Fruit fly (Drosophila melanogaster): Measurements from ENCODE around the gene CG32204.
A peak's percentile ranks its signal among the peaks of the same experiment; 100 is the strongest.

The CG32204 gene

DNA sequence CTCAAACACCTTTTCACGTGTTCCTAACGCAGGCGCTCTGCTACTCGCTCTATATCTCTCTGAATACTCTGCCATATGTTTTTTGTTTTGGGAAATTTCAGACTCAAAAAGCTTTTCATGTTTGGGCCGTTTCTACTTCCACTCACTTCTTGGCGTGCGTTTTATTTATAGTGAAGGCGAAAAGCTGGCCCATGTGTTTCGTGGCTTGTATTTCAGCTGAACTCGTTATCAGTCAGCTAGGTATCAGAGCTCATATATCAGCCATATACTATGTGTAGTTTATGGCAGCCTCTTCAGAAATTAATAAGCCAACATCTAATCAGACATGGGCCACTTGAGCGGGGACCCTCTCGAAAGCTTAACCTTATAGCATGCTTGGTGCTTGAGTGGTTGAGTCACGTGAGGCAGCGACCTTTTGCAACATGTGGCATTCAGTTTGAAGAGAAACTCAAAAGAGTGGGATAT, 48.7 kb upstream of the CG32204 start:
- TF ChIP-seq CG18599 (GFP tag; optimal IDR thresholded peaks at IDR 0.05) (peak; percentile 31), Dbx (GFP tag; IDR thresholded peaks at IDR 0.05) (0 out of 3 replicates have a peak, but pooled peaks have one; percentile 5), CG10321 (GFP tag; IDR thresholded peaks at IDR 0.05) (0 out of 2 replicates have a peak, but pooled peaks have one; percentile 5), vvl (GFP tag; IDR thresholded peaks at IDR 0.05) (0 out of 2 replicates have a peak, but pooled peaks have one; percentile 30), bigmax (GFP tag; optimal IDR thresholded peaks at IDR 0.05) (peak; percentile 20), Trl (optimal IDR thresholded peaks at IDR 0.05) (peak; percentile 28 to 61), Trl (GFP tag; optimal IDR thresholded peaks at IDR 0.05) (no peak), ci (GFP tag; IDR thresholded peaks at IDR 0.05) (peak; percentile 34; the same call in 1 of the 3 replicates), CG11085 (GFP tag; IDR thresholded peaks at IDR 0.05) (no peak), scrt (GFP tag; optimal IDR thresholded peaks at IDR 0.05) (peak; percentile 75), CG17385 (GFP tag; optimal IDR thresholded peaks at IDR 0.05) (peak; percentile 26), CG2678 (tag; optimal IDR thresholded peaks at IDR 0.05) (peak; percentile 23), pfk (GFP tag; optimal IDR thresholded peaks at IDR 0.05) (peak; percentile 20), CG6175 (GFP tag; IDR thresholded peaks at IDR 0.05) (peak; percentile 61), MBD-R2 (GFP tag; IDR thresholded peaks at IDR 0.05) (0 out of 2 replicates have a peak, but pooled peaks have one; percentile 12), Fer1 (GFP tag; optimal IDR thresholded peaks at IDR 0.05) (peak; percentile 66), CG6765 (GFP tag; optimal IDR thresholded peaks at IDR 0.05) (no peak), crp (GFP tag; optimal IDR thresholded peaks at IDR 0.05) (peak in 1 of 2 experiments; percentile 28), CG3281 (GFP tag; optimal IDR thresholded peaks at IDR 0.05) (peak; percentile 46), CG15011 (GFP tag; optimal IDR thresholded peaks at IDR 0.05) (no peak), Hr51 (GFP tag; optimal IDR thresholded peaks at IDR 0.05) (peak in 1 of 2 experiments; percentile 12), grn (GFP tag; optimal IDR thresholded peaks at IDR 0.05) (peak; percentile 89), sd (tag; optimal IDR thresholded peaks at IDR 0.05) (peak; percentile 2), grau (tag; optimal IDR thresholded peaks at IDR 0.05) (peak; percentile 1), CG8388 (GFP tag; optimal IDR thresholded peaks at IDR 0.05) (no peak), dm (GFP tag; optimal IDR thresholded peaks at IDR 0.05) (peak; percentile 6), Vsx1 (GFP tag; optimal IDR thresholded peaks at IDR 0.05) (peak; percentile 83), HmgZ (tag; optimal IDR thresholded peaks at IDR 0.05) (peak; percentile 44), chinmo (GFP tag; IDR thresholded peaks at IDR 0.05; ENCODE audit: partially characterized antibody) (peak; percentile 79; the same call in 1 of the 4 replicates), cwo (GFP tag; optimal IDR thresholded peaks at IDR 0.05) (peak; percentile 96), BEAF-32 (GFP tag; optimal IDR thresholded peaks at IDR 0.05) (no peak), CG8290 (GFP tag; optimal IDR thresholded peaks at IDR 0.05) (no peak), CG8290 (tag; optimal IDR thresholded peaks at IDR 0.05) (peak in 1 of 2 experiments; percentile 39), salm (tag; optimal IDR thresholded peaks at IDR 0.05) (peak; percentile 72), CG15269 (tag; optimal IDR thresholded peaks at IDR 0.05) (peak; percentile 24), CrebB (tag; optimal IDR thresholded peaks at IDR 0.05) (peak; percentile 26), br (optimal IDR thresholded peaks at IDR 0.05) (no peak), Eip74EF (GFP tag; optimal IDR thresholded peaks at IDR 0.05) (peak in 1 of 2 experiments; percentile 32), CG12236 (GFP tag; optimal IDR thresholded peaks at IDR 0.05) (no peak), vnd (GFP tag; IDR thresholded peaks at IDR 0.05; ENCODE audit: partially characterized antibody) (peak; percentile 72), CG14441 (GFP tag; IDR thresholded peaks at IDR 0.05) (no peak), CG1603 (tag; optimal IDR thresholded peaks at IDR 0.05) (no peak), CG12071 (GFP tag; optimal IDR thresholded peaks at IDR 0.05) (peak; percentile 56), CG4707 (GFP tag; optimal IDR thresholded peaks at IDR 0.05) (no peak), CG34376 (GFP tag; optimal IDR thresholded peaks at IDR 0.05) (peak; percentile 81), cg (GFP tag; optimal IDR thresholded peaks at IDR 0.05) (no peak), Asciz (GFP tag; optimal IDR thresholded peaks at IDR 0.05) (peak; percentile 26), CG7928 (GFP tag; optimal IDR thresholded peaks at IDR 0.05) (no peak), CG13296 (GFP tag; optimal IDR thresholded peaks at IDR 0.05) (peak; percentile 38)

All from whole organism, embryonic.